Worm (Caenorhabditis elegans) whole organism, L2 larva: ENCODE results near the gene Y54G11A.4.

ENCODE experiments used
- R02D3.7 ChIP-seq: fragments of 150-350 bp; optimal IDR thresholded peaks from 2 replicates; lab custom pipeline; 2014; ENCODE audit warnings: missing biosample characterization, missing genetic modification characterization
- ama-1 ChIP-seq: fragments of 150-350 bp; optimal IDR thresholded peaks from 2 replicates; lab custom pipeline; 2018; ENCODE audit warnings: inconsistent platforms
- ceh-16 ChIP-seq: fragments of 150-350 bp; optimal IDR thresholded peaks from 2 replicates; lab custom pipeline; 2014; ENCODE audit warnings: missing biosample characterization, missing genetic modification characterization
- lin-13 ChIP-seq: fragments of 150-350 bp; optimal IDR thresholded peaks from 2 replicates; lab custom pipeline; 2014; ENCODE audit warnings: missing biosample characterization, missing genetic modification reagents, missing genetic modification characterization
- nhr-12 ChIP-seq: fragments of 150-350 bp; optimal IDR thresholded peaks from 2 replicates; lab custom pipeline; 2014; ENCODE audit warnings: missing biosample characterization, missing genetic modification characterization
- nhr-237 ChIP-seq: fragments of 150-350 bp; optimal IDR thresholded peaks from 2 replicates; lab custom pipeline; 2014; ENCODE audit warnings: missing biosample characterization, missing genetic modification characterization
- nhr-25 ChIP-seq: fragments of 150-350 bp; sonication (generic microtip); optimal IDR thresholded peaks from 3 replicates; lab custom pipeline; 2014; ENCODE audit warnings: missing biosample characterization, missing genetic modification characterization
- nhr-6 ChIP-seq: fragments of 150-350 bp; optimal IDR thresholded peaks from 2 replicates; lab custom pipeline; 2014; ENCODE audit warnings: missing biosample characterization, missing genetic modification characterization
- skn-1 ChIP-seq: sonication (generic microtip); optimal IDR thresholded peaks from 2 replicates; lab custom pipeline; 2017; ENCODE audit warnings: missing biosample characterization, missing genetic modification characterization
- snpc-4 ChIP-seq: fragments of 150-350 bp; optimal IDR thresholded peaks from 2 replicates; lab custom pipeline; 2014; ENCODE audit warnings: missing biosample characterization, missing genetic modification characterization
- unc-39 ChIP-seq: fragments of 150-350 bp; optimal IDR thresholded peaks from 2 replicates; lab custom pipeline; 2014; ENCODE audit warnings: missing biosample characterization, missing genetic modification characterization
- unc-62 ChIP-seq: fragments of 150-350 bp; optimal IDR thresholded peaks from 2 replicates; lab custom pipeline; 2014; ENCODE audit warnings: missing biosample characterization, missing genetic modification reagents, missing genetic modification characterization
- zag-1 ChIP-seq: fragments of 150-350 bp; optimal IDR thresholded peaks from 2 replicates; lab custom pipeline; 2014; ENCODE audit warnings: missing biosample characterization, missing genetic modification characterization
- ztf-11 ChIP-seq: sonication (generic microtip); optimal IDR thresholded peaks from 2 replicates; lab custom pipeline; 2017; ENCODE audit warnings: missing biosample characterization, missing genetic modification characterization

DNA sequence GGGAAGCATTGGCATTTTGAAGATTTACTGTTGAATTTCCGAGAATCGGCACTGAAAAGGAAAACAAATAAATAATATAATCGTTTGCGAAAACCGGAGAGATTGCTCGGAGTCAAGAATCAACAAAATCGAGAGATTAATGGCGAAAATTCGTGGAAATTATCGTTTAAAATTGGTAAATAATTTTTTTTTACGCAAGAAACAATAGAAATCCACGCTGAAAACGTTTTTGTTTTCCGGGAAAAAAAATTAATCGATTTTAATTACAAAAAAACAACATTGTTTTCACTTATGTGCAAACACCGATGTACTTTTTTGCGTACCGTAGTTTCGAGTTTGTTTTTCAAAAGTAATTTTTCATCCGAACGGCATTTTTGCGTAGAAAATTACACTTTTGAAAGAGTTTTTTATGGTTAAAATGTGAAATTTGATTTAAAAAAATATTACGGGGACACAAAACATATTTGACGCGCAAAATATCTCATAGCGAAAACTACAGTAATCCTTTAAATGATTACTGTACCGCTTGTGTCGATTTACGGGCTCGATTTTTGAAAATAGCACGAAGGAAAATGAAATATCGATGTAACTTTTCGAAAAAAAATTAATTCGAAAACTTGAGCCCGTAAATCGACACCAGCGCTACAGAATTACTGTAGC lies 18.2 kb downstream of the Y54G11A.4 start, which contains the start of gene ctl-3:
- TF ChIP-seq ama-1 (no peak), zag-1 (no peak), R02D3.7 (tag; lab: Kevin White, UChicago) (no peak), lin-13 (no peak), ztf-11 (tag; lab: Kevin White, UChicago) (no peak), unc-62 (no peak), ceh-16 (tag; lab: Kevin White, UChicago) (no peak), nhr-12 (tag; lab: Kevin White, UChicago) (no peak), unc-39 (no peak), nhr-25 (tag; lab: Kevin White, UChicago) (no peak), nhr-237 (tag; lab: Kevin White, UChicago) (no peak), skn-1 (tag; lab: Kevin White, UChicago) (no peak), snpc-4 (no peak), nhr-6 (no peak)
